Worm (Caenorhabditis elegans): ENCODE results near the gene K08H10.6.

ce11 chrV:10044735-10045134 lies 49.0 kb upstream of the K08H10.6 start:
- TF ChIP-seq ztf-11 (tag; optimal IDR thresholded peaks at IDR 0.05) (no peak), nhr-43 (tag; optimal IDR thresholded peaks at IDR 0.05; ENCODE audit: poor library complexity, severe bottlenecking) (no peak), ztf-4 (tag; optimal IDR thresholded peaks at IDR 0.05) (no peak), tbx-2 (tag; optimal IDR thresholded peaks at IDR 0.05) (no peak)
